Fruit fly (Drosophila melanogaster) whole organism, embryonic: ENCODE measurements around the gene Gr64a.
A peak's percentile ranks its signal among the peaks of the same experiment; 100 is the strongest.

Experiments used
- Adf1 ChIP-seq: fragments of 200-800 bp; sonication (Bioruptor generic); IDR thresholded peaks from 2 replicates; pipeline ENCODE4 v1.3.6; 2022; ENCODE audit warnings: missing biosample characterization, missing genetic modification characterization
- BtbVII ChIP-seq: fragments of 200-800 bp; sonication (Bioruptor generic); optimal IDR thresholded peaks from 3 replicates; lab custom pipeline; 2017; ENCODE audit warnings: missing biosample characterization, mild to moderate bottlenecking, missing genetic modification characterization
- CG1024 ChIP-seq: fragments of 200-800 bp; sonication (Bioruptor generic); IDR thresholded peaks from 2 replicates; pipeline ENCODE4 v1.3.6; 2022; ENCODE audit warnings: missing biosample characterization, missing genetic modification characterization
- CG10274 ChIP-seq: fragments of 200-800 bp; sonication (Bioruptor generic); optimal IDR thresholded peaks from 3 replicates; lab custom pipeline; 2017; ENCODE audit warnings: missing biosample characterization, mild to moderate bottlenecking, missing genetic modification characterization
- CG10565 ChIP-seq: fragments of 200-800 bp; sonication (Bioruptor generic); optimal IDR thresholded peaks from 3 replicates; lab custom pipeline; 2016; ENCODE audit warnings: missing biosample characterization, mild to moderate bottlenecking, missing genetic modification characterization
- CG11247 ChIP-seq: fragments of 200-800 bp; sonication (Bioruptor generic); IDR thresholded peaks from 2 replicates; pipeline ENCODE4 v1.3.6; 2022; ENCODE audit warnings: missing biosample characterization, missing genetic modification characterization
- CG11398 ChIP-seq: fragments of 200-800 bp; sonication (Bioruptor generic); optimal IDR thresholded peaks from 2 replicates; lab custom pipeline; 2016; ENCODE audit warnings: missing biosample characterization, missing genetic modification characterization
- CG11723 ChIP-seq: fragments of 200-800 bp; sonication (Bioruptor generic); optimal IDR thresholded peaks from 2 replicates; lab custom pipeline; 2017; ENCODE audit warnings: missing biosample characterization, mild to moderate bottlenecking, missing genetic modification characterization
- CG12219 ChIP-seq: fragments of 200-800 bp; sonication (Bioruptor generic); optimal IDR thresholded peaks from 3 replicates; lab custom pipeline; 2018; ENCODE audit warnings: missing biosample characterization, mild to moderate bottlenecking, missing genetic modification characterization
- CG1233 ChIP-seq: fragments of 200-800 bp; sonication (Bioruptor generic); optimal IDR thresholded peaks from 4 replicates; lab custom pipeline; 2018; ENCODE audit warnings: missing biosample characterization, mild to moderate bottlenecking, missing genetic modification characterization
- CG12744 ChIP-seq: fragments of 200-800 bp; sonication (Bioruptor generic); optimal IDR thresholded peaks from 2 replicates; lab custom pipeline; 2016; ENCODE audit warnings: missing biosample characterization, missing genetic modification characterization
- CG12942 ChIP-seq: fragments of 200-800 bp; sonication (Bioruptor generic); optimal IDR thresholded peaks from 3 replicates; lab custom pipeline; 2016; ENCODE audit warnings: missing biosample characterization, missing genetic modification characterization
- CG13296 ChIP-seq: fragments of 200-800 bp; sonication (Bioruptor generic); optimal IDR thresholded peaks from 3 replicates; lab custom pipeline; 2018; ENCODE audit warnings: missing biosample characterization, mild to moderate bottlenecking, missing genetic modification characterization
- CG13775 ChIP-seq: fragments of 200-800 bp; sonication (Bioruptor generic); optimal IDR thresholded peaks from 3 replicates; lab custom pipeline; 2017; ENCODE audit warnings: missing biosample characterization, mild to moderate bottlenecking, missing genetic modification characterization
- CG14441 ChIP-seq: fragments of 200-800 bp; sonication (Bioruptor generic); IDR thresholded peaks from 2 replicates; pipeline ENCODE4 v1.3.6; 2022; ENCODE audit warnings: missing biosample characterization, missing genetic modification characterization
- CG15011 ChIP-seq: fragments of 200-800 bp; sonication (Bioruptor generic); optimal IDR thresholded peaks from 3 replicates; lab custom pipeline; 2018; ENCODE audit warnings: missing biosample characterization, mild to moderate bottlenecking, missing genetic modification characterization
- CG1603 ChIP-seq: fragments of 200-800 bp; sonication (Bioruptor generic); optimal IDR thresholded peaks from 2 replicates; lab custom pipeline; 2019; ENCODE audit warnings: missing biosample characterization, mild to moderate bottlenecking, missing genetic modification characterization, moderate library complexity
- CG17802 ChIP-seq: fragments of 200-800 bp; sonication (Bioruptor generic); optimal IDR thresholded peaks from 2 replicates; lab custom pipeline; 2018; ENCODE audit warnings: missing biosample characterization, mild to moderate bottlenecking, missing genetic modification characterization, moderate library complexity
- CG1792 ChIP-seq: fragments of 200-800 bp; sonication (Bioruptor generic); optimal IDR thresholded peaks from 2 replicates; lab custom pipeline; 2016; ENCODE audit warnings: missing biosample characterization, missing genetic modification characterization
- CG18764 ChIP-seq: fragments of 200-800 bp; sonication (Bioruptor generic); optimal IDR thresholded peaks from 3 replicates; lab custom pipeline; 2016; ENCODE audit warnings: missing biosample characterization, missing genetic modification characterization
- CG3995 ChIP-seq: fragments of 200-800 bp; sonication (Bioruptor generic); optimal IDR thresholded peaks from 3 replicates; lab custom pipeline; 2016; ENCODE audit warnings: missing biosample characterization, missing genetic modification characterization
- CG6854 ChIP-seq: fragments of 200-800 bp; sonication (Bioruptor generic); optimal IDR thresholded peaks from 3 replicates; lab custom pipeline; 2017; ENCODE audit warnings: missing biosample characterization, mild to moderate bottlenecking, missing genetic modification characterization
- CG7839 ChIP-seq: fragments of 200-800 bp; sonication (Bioruptor generic); optimal IDR thresholded peaks from 3 replicates; lab custom pipeline; 2018; ENCODE audit warnings: missing biosample characterization, mild to moderate bottlenecking, missing genetic modification characterization, moderate library complexity
- Dref ChIP-seq: fragments of 200-800 bp; sonication (Bioruptor generic); IDR thresholded peaks from 2 replicates; pipeline ENCODE4 v1.3.6; 2022; ENCODE audit warnings: missing biosample characterization, missing genetic modification characterization
- Ets97D ChIP-seq: fragments of 200-800 bp; sonication (Bioruptor generic); optimal IDR thresholded peaks from 3 replicates; lab custom pipeline; 2016; ENCODE audit warnings: missing biosample characterization, missing genetic modification characterization
- Fer1 ChIP-seq: fragments of 200-800 bp; sonication (Bioruptor generic); optimal IDR thresholded peaks from 2 replicates; lab custom pipeline; 2017; ENCODE audit warnings: missing biosample characterization, mild to moderate bottlenecking, missing genetic modification characterization
- Gsc ChIP-seq: fragments of 200-800 bp; sonication (Bioruptor generic); IDR thresholded peaks from 2 replicates; pipeline ENCODE4 v1.3.6; 2022; ENCODE audit warnings: missing biosample characterization, missing genetic modification characterization
- HHEX ChIP-seq: fragments of 200-800 bp; sonication (Bioruptor generic); optimal IDR thresholded peaks from 3 replicates; lab custom pipeline; 2017; ENCODE audit warnings: missing biosample characterization, mild to moderate bottlenecking, missing genetic modification characterization, missing genetic modification reagents
- HLH4C ChIP-seq: fragments of 200-800 bp; sonication (Bioruptor generic); IDR thresholded peaks from 3 replicates; pipeline ENCODE4 v1.3.6; 2022; ENCODE audit warnings: missing biosample characterization, missing genetic modification characterization; ENCODE audit not compliant: partially characterized antibody
- Hmr ChIP-seq: fragments of 200-800 bp; sonication (Bioruptor generic); optimal IDR thresholded peaks from 3 replicates; lab custom pipeline; 2017; ENCODE audit warnings: mild to moderate bottlenecking, missing biosample characterization, missing genetic modification reagents, missing genetic modification characterization
- Hmx ChIP-seq: fragments of 200-800 bp; sonication (Bioruptor generic); optimal IDR thresholded peaks from 2 replicates; lab custom pipeline; 2016; ENCODE audit warnings: missing biosample characterization, missing genetic modification characterization
- Hr78 ChIP-seq, 2 experiments: fragments of 200-800 bp in 1 of 2; fragments of >200 bp in 1 of 2; sonication (Bioruptor generic) in 1 of 2; optimal IDR thresholded peaks; 2 replicates each; lab custom pipeline; 2017 to 2019; ENCODE audit warnings: missing biosample characterization in 2 of 2, missing genetic modification characterization in 2 of 2, mild to moderate bottlenecking in 1 of 2, moderate library complexity in 1 of 2
- MTF-1 ChIP-seq: fragments of 200-800 bp; sonication (Bioruptor generic); optimal IDR thresholded peaks from 2 replicates; lab custom pipeline; 2018; ENCODE audit warnings: missing biosample characterization, mild to moderate bottlenecking, missing genetic modification characterization, borderline replicate concordance
- Stat92E ChIP-seq, 3 experiments: fragments of >200 bp in 2 of 3; fragments of 200-800 bp in 1 of 3; sonication (Bioruptor generic) in 1 of 3; optimal IDR thresholded peaks; 2 replicates each; lab custom pipeline; 2017 to 2019; ENCODE audit warnings: missing biosample characterization in 3 of 3, missing genetic modification characterization in 3 of 3, mild to moderate bottlenecking in 1 of 3, moderate library complexity in 1 of 3
- crp ChIP-seq, 2 experiments: fragments of 200-800 bp; sonication (Bioruptor generic); optimal IDR thresholded peaks; 2 replicates in 1 of 2; 3 replicates in 1 of 2; lab custom pipeline; 2017; ENCODE audit warnings: missing biosample characterization in 2 of 2, missing genetic modification characterization in 2 of 2, mild to moderate bottlenecking in 1 of 2, moderate library complexity in 1 of 2
- disco-r ChIP-seq: fragments of 200-800 bp; sonication (Bioruptor generic); optimal IDR thresholded peaks from 2 replicates; lab custom pipeline; 2016; ENCODE audit warnings: missing biosample characterization, missing genetic modification characterization
- emc ChIP-seq: fragments of 200-800 bp; sonication (Bioruptor generic); optimal IDR thresholded peaks from 2 replicates; lab custom pipeline; 2016; ENCODE audit warnings: missing biosample characterization, missing genetic modification characterization
- fru ChIP-seq: fragments of >200 bp; optimal IDR thresholded peaks from 2 replicates; lab custom pipeline; 2017
- gcm ChIP-seq: fragments of 200-800 bp; sonication (Bioruptor generic); optimal IDR thresholded peaks from 2 replicates; lab custom pipeline; 2019; ENCODE audit warnings: missing biosample characterization, mild to moderate bottlenecking, missing genetic modification characterization, moderate library complexity
- gfzf ChIP-seq: fragments of 200-800 bp; sonication (Bioruptor generic); optimal IDR thresholded peaks from 2 replicates; lab custom pipeline; 2016; ENCODE audit warnings: missing biosample characterization, mild to moderate bottlenecking, missing genetic modification characterization, moderate library complexity
- grau ChIP-seq: fragments of 200-800 bp; optimal IDR thresholded peaks from 3 replicates; lab custom pipeline; 2019; ENCODE audit warnings: missing biosample characterization, mild to moderate bottlenecking, missing genetic modification characterization, moderate library complexity
- hth ChIP-seq: fragments of >200 bp; optimal IDR thresholded peaks from 2 replicates; lab custom pipeline; 2017; ENCODE audit warnings: inconsistent platforms
- lola ChIP-seq, 3 experiments: fragments of >200 bp in 2 of 3; fragments of 200-800 bp in 1 of 3; sonication (Bioruptor generic) in 1 of 3; optimal IDR thresholded peaks; 2 replicates each; lab custom pipeline; 2017 to 2019; ENCODE audit warnings: missing biosample characterization in 3 of 3, missing genetic modification characterization in 3 of 3, mild to moderate bottlenecking in 1 of 3, moderate library complexity in 1 of 3
- nmo ChIP-seq: fragments of 200-800 bp; sonication (Bioruptor generic); optimal IDR thresholded peaks from 2 replicates; lab custom pipeline; 2018; ENCODE audit warnings: missing biosample characterization, mild to moderate bottlenecking, missing genetic modification characterization, moderate library complexity
- p53 ChIP-seq: fragments of 200-800 bp; sonication (Bioruptor generic); optimal IDR thresholded peaks from 2 replicates; lab custom pipeline; 2016; ENCODE audit warnings: missing biosample characterization, missing genetic modification characterization
- pita ChIP-seq: fragments of 200-800 bp; sonication (Bioruptor generic); optimal IDR thresholded peaks from 2 replicates; lab custom pipeline; 2017; ENCODE audit warnings: missing biosample characterization, mild to moderate bottlenecking, missing genetic modification characterization
- pum ChIP-seq: fragments of 200-800 bp; sonication (Bioruptor generic); optimal IDR thresholded peaks from 2 replicates; lab custom pipeline; 2016; ENCODE audit warnings: missing biosample characterization, missing genetic modification characterization
- slp2 ChIP-seq: fragments of 200-800 bp; sonication (Bioruptor generic); optimal IDR thresholded peaks from 2 replicates; lab custom pipeline; 2016; ENCODE audit warnings: missing biosample characterization, missing genetic modification characterization
- ssp ChIP-seq: fragments of 200-800 bp; sonication (Bioruptor generic); IDR thresholded peaks from 2 replicates; pipeline ENCODE4 v1.3.6; 2022; ENCODE audit warnings: missing biosample characterization, missing genetic modification characterization
- tup ChIP-seq: fragments of 200-800 bp; sonication (Bioruptor generic); optimal IDR thresholded peaks from 2 replicates; lab custom pipeline; 2016; ENCODE audit warnings: missing biosample characterization, mild to moderate bottlenecking, missing genetic modification characterization, moderate library complexity
- vvl ChIP-seq: fragments of 200-800 bp; sonication (Bioruptor generic); IDR thresholded peaks from 2 replicates; pipeline ENCODE4 v1.3.6; 2022; ENCODE audit warnings: missing biosample characterization, missing genetic modification characterization

Gr64a gene

DNA sequence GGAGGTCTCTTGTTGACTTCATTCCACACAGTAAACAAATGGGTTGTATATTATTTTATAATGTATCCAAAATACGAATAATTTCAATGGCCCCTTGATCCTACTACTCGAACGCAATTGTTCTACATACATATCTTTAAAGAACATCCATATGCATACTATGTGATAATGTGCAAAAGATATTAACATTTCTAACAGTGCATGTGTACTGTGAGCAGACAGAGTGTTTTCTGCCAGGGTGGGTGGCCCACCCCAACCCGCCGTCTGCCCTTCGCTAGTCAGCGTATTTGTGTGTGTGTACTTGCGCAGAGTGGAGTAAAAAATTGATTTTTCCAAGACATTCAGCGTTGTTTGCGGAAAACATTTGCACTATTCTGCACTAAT, 44.4 kb downstream of the Gr64a start (continued):
- TF ChIP-seq CG1603 (peak; percentile 90), Dref (GFP tag; lab: Robert Waterston, UW) (no peak), nmo (no peak), Adf1 (GFP tag; lab: Robert Waterston, UW) (no peak), HLH4C (no peak), MTF-1 (peak; percentile 41), BtbVII (GFP tag; lab: Kevin White, UChicago) (no peak), CG13775 (GFP tag; lab: Kevin White, UChicago) (no peak), grau (tag; lab: Kevin White, UChicago) (peak; percentile 42), tup (GFP tag; lab: Kevin White, UChicago) (peak; percentile 33), CG14441 (peak; percentile 66), gcm (no peak), fru (no peak), CG11398 (GFP tag; lab: Kevin White, UChicago) (no peak), CG18764 (peak; percentile 0), gfzf (GFP tag; lab: Kevin White, UChicago) (no peak), p53 (GFP tag; lab: Kevin White, UChicago) (no peak), CG15011 (no peak), Ets97D (GFP tag; lab: Kevin White, UChicago) (no peak), vvl (GFP tag; lab: Robert Waterston, UW) (peak; percentile 82), CG12942 (GFP tag; lab: Kevin White, UChicago) (no peak), CG1233 (GFP tag; lab: Kevin White, UChicago) (peak; percentile 15), pum (no peak), Fer1 (GFP tag; lab: Kevin White, UChicago) (peak; percentile 51), Hr78 (GFP tag; optimal IDR thresholded peaks at IDR 0.05; lab: Kevin White, UChicago) (no peak), CG12219 (peak; percentile 67), CG17802 (tag; lab: Kevin White, UChicago) (peak; percentile 47), Hmx (peak; percentile 6), emc (GFP tag; lab: Kevin White, UChicago) (no peak), CG1792 (GFP tag; lab: Kevin White, UChicago) (no peak), lola (GFP tag; optimal IDR thresholded peaks at IDR 0.05; lab: Kevin White, UChicago) (no peak), CG10565 (GFP tag; lab: Kevin White, UChicago) (no peak), HHEX (peak; percentile 36), CG10274 (GFP tag; lab: Kevin White, UChicago) (no peak), slp2 (GFP tag; lab: Kevin White, UChicago) (no peak), CG1024 (GFP tag; lab: Robert Waterston, UW) (peak; percentile 56; the same call in 1 of the 2 replicates), hth (lab: Kevin White, UChicago) (no peak), Hmr (GFP tag; lab: Kevin White, UChicago) (no peak), Stat92E (GFP tag; optimal IDR thresholded peaks at IDR 0.05; lab: Kevin White, UChicago) (no peak), CG12744 (GFP tag; lab: Kevin White, UChicago) (no peak), crp (GFP tag; optimal IDR thresholded peaks at IDR 0.05; lab: Kevin White, UChicago) (no peak), CG11247 (GFP tag; lab: Robert Waterston, UW) (peak; percentile 67), Gsc (GFP tag; lab: Robert Waterston, UW) (peak; percentile 30; the same call in 1 of the 2 replicates), CG13296 (GFP tag; lab: Kevin White, UChicago) (no peak), CG6854 (GFP tag; lab: Kevin White, UChicago) (no peak), CG3995 (GFP tag; lab: Kevin White, UChicago) (no peak), ssp (GFP tag; lab: Robert Waterston, UW) (no peak), CG11723 (no peak), disco-r (no peak), pita (no peak), CG7839 (no peak)
